Worm (Caenorhabditis elegans) whole organism, mixed stage, embryonic: ENCODE measurements around the gene ret-1.

Experiments
- flh-1 ChIP-seq: fragments of 200-800 bp; sonication (Bioruptor generic); optimal IDR thresholded peaks from 2 replicates; lab custom pipeline; 2018; ENCODE audit warnings: mild to moderate bottlenecking, missing genetic modification characterization, moderate library complexity, missing compliant biosample characterization
- lin-13 ChIP-seq: fragments of 150-350 bp; optimal IDR thresholded peaks from 2 replicates; lab custom pipeline; 2014; ENCODE audit warnings: missing biosample characterization, missing genetic modification characterization
- nhr-237 ChIP-seq: fragments of 150-350 bp; optimal IDR thresholded peaks from 2 replicates; lab custom pipeline; 2014; ENCODE audit warnings: missing biosample characterization, missing genetic modification characterization
- nhr-76 ChIP-seq: sonication (generic microtip); optimal IDR thresholded peaks from 2 replicates; lab custom pipeline; 2017; ENCODE audit warnings: missing biosample characterization, missing genetic modification characterization
- zip-8 ChIP-seq: fragments of 150-350 bp; optimal IDR thresholded peaks from 2 replicates; lab custom pipeline; 2014; ENCODE audit warnings: missing biosample characterization, missing genetic modification characterization

- TF ChIP-seq flh-1 (GFP tag; lab: Kevin White, UChicago) = no peak
- TF ChIP-seq nhr-237 (tag; lab: Kevin White, UChicago) = no peak
- no peak for TF ChIP-seq lin-13 (tag; lab: Kevin White, UChicago)
- no peak for TF ChIP-seq nhr-76 (tag; lab: Kevin White, UChicago)
- TF ChIP-seq zip-8 (tag; lab: Kevin White, UChicago) = no peak
Observed at ce11 chrV:14784160-14784774, 62.9 kb downstream of the ret-1 start, which contains the start of gene Y50E8A.12.
